Fruit fly (Drosophila melanogaster) whole organism, embryonic: Measurements from ENCODE around the gene CG7582.

Source experiments
- CG11695 ChIP-seq: fragments of 200-800 bp; sonication (Bioruptor generic); IDR thresholded peaks from 3 replicates; pipeline ENCODE4 v1.3.6; 2022; ENCODE audit warnings: missing biosample characterization, missing genetic modification characterization
- CTCF ChIP-seq: fragments of 200-800 bp; sonication (Bioruptor generic); optimal IDR thresholded peaks from 2 replicates; lab custom pipeline; 2017; ENCODE audit warnings: missing biosample characterization, mild to moderate bottlenecking, missing genetic modification characterization, moderate library complexity
- Hr3 ChIP-seq: fragments of 200-800 bp; sonication (Bioruptor generic); optimal IDR thresholded peaks from 3 replicates; lab custom pipeline; 2016; ENCODE audit warnings: missing biosample characterization, missing genetic modification characterization
- NC2α ChIP-seq: fragments of 200-800 bp; sonication (Bioruptor generic); optimal IDR thresholded peaks from 2 replicates; lab custom pipeline; 2016; ENCODE audit warnings: missing biosample characterization, missing genetic modification characterization
- ato ChIP-seq: fragments of 200-800 bp; sonication (Bioruptor generic); IDR thresholded peaks from 2 replicates; pipeline ENCODE4 v1.3.6; 2022; ENCODE audit warnings: missing biosample characterization, missing genetic modification characterization; ENCODE audit not compliant: partially characterized antibody
- lilli ChIP-seq: fragments of 200-800 bp; sonication (Bioruptor generic); optimal IDR thresholded peaks from 3 replicates; lab custom pipeline; 2016; ENCODE audit warnings: missing biosample characterization, missing genetic modification characterization
- usp ChIP-seq: fragments of >200 bp; optimal IDR thresholded peaks from 2 replicates; lab custom pipeline; 2017; ENCODE audit warnings: missing biosample characterization, missing genetic modification characterization

DNA sequence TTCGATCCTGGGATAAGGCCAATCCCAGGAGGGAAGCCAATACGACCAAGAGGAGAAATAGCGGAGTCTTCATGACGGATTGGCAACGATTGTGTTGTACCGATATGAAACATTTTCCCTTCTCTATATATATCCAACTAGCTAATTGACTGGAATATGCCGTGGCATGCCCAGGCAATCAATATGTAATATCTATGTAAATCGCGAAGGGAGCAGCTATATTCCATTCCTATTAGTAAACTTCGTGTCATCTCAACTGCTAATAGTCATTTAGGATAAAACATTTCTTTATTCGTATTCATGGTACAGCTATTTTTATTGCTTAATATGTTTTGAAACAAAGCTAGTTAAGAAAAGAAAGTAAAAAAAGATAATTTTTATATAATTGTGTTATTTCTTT is 33.2 kb upstream of the CG7582 start, which contains the start of gene Dup99B:
- no peak for TF ChIP-seq CTCF (GFP tag; lab: Kevin White, UChicago)
- no peak for TF ChIP-seq lilli (GFP tag; lab: Kevin White, UChicago)
- no peak for TF ChIP-seq usp (GFP tag; lab: Kevin White, UChicago)
- TF ChIP-seq ato (GFP tag; lab: Robert Waterston, UW) = no peak
- TF ChIP-seq CG11695 (GFP tag; lab: Robert Waterston, UW) = no peak
- no peak for TF ChIP-seq Hr3
- no peak for TF ChIP-seq NC2α
